Worm (Caenorhabditis elegans): Measurements from ENCODE around the gene cest-16.

- no peak for TF ChIP-seq skn-1 (tag; optimal IDR thresholded peaks at IDR 0.05)
- no peak for TF ChIP-seq lin-39 (tag; optimal IDR thresholded peaks at IDR 0.05)
- no peak for TF ChIP-seq unc-62 (GFP tag; optimal IDR thresholded peaks at IDR 0.05)
- TF ChIP-seq alr-1 (tag; optimal IDR thresholded peaks at IDR 0.05), result no peak
- TF ChIP-seq aly-2 (tag; optimal IDR thresholded peaks at IDR 0.05), result no peak
Observed at ce11 chrX:6320887-6321286, 21.1 kb downstream of the cest-16 start.

All from whole organism, L2 larva.